Worm (Caenorhabditis elegans): ENCODE results near the gene mct-3.

- TF ChIP-seq ztf-23 (GFP tag; IDR thresholded peaks at IDR 0.05) (no peak), klf-2 (GFP tag; conservative IDR thresholded peaks at IDR 0.05) (no peak), tab-1 (GFP tag; IDR thresholded peaks at IDR 0.05) (no peak), ztf-29 (GFP tag; IDR thresholded peaks at IDR 0.05) (no peak), flt-1 (GFP tag; IDR thresholded peaks at IDR 0.05) (no peak), med-1 (GFP tag; optimal IDR thresholded peaks at IDR 0.05; ENCODE audit: insufficient read depth) (no peak), cog-1 (tag; optimal IDR thresholded peaks at IDR 0.05) (no peak), T22C8.4 (GFP tag; IDR thresholded peaks at IDR 0.05) (no peak)
Measured at ce11 chrX:13878082-13878481, 25.4 kb downstream of the mct-3 start.

Data from whole organism, midembryonic.